Fruit fly (Drosophila melanogaster): ENCODE results near the gene Lamtor5.

DNA sequence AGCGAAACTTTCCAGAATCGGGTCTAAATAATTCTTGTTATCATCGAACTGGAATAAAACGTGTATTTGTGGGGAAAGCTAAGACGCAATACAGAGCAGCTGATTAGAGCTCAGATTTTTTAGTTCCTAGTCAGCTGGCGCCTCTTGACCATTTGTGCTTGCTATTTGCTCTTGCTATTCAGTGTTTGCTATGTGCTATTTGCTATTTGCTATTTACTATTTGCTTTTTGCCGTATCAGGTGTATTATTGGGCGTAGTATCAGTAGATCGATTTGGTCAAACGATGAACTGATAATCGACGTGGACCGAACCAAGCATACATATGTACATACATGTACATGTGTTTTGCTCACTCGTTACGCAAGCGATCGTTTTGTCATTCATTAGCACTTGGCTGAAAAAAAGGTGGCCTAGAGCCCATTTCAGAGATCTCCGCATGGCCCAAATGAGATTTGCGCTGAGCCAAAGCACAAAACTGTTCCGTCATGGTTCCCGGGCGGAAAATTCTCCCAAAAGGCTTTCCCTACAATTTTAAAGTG is 13.3 kb downstream of the Lamtor5 start:
- TF ChIP-seq ttk (optimal IDR thresholded peaks at IDR 0.05) (no peak), psq (optimal IDR thresholded peaks at IDR 0.05) (no peak), Myc (optimal IDR thresholded peaks at IDR 0.05) (no peak), h (optimal IDR thresholded peaks at IDR 0.05) (no peak), Sin3A (optimal IDR thresholded peaks at IDR 0.05) (no peak)
